Worm (Caenorhabditis elegans): ENCODE data around the gene tag-275.

ce11 chrX:6100395-6101099 is 49.8 kb downstream of the tag-275 start:
- TF ChIP-seq elt-2 (tag; optimal IDR thresholded peaks at IDR 0.05) (no peak), F13H6.1 (tag; optimal IDR thresholded peaks at IDR 0.05) (no peak), mec-3 (tag; optimal IDR thresholded peaks at IDR 0.05; ENCODE audit: borderline replicate concordance) (no peak), pqm-1 (tag; optimal IDR thresholded peaks at IDR 0.05) (no peak), hlh-13 (GFP tag; optimal IDR thresholded peaks at IDR 0.05) (no peak), lin-11 (tag; optimal IDR thresholded peaks at IDR 0.05) (no peak), unc-3 (GFP tag; conservative IDR thresholded peaks at IDR 0.05) (no peak), unc-3 (tag; optimal IDR thresholded peaks at IDR 0.05) (no peak), ceh-30 (tag; optimal IDR thresholded peaks at IDR 0.05) (no peak), pha-4 (tag; optimal IDR thresholded peaks at IDR 0.05) (no peak), K09A11.1 (tag; optimal IDR thresholded peaks at IDR 0.05; ENCODE audit: insufficient read depth) (no peak)

Data from whole organism, late embryonic.